Fruit fly (Drosophila melanogaster): ENCODE results near the gene CG1394.

- TF ChIP-seq pan (optimal IDR thresholded peaks at IDR 0.05) (no peak), CG8478 (optimal IDR thresholded peaks at IDR 0.05) (no peak)
Observed at dm6 chrX:11132312-11132711, 38.2 kb downstream of the CG1394 start, which contains the start of gene CG44385.
